Fruit fly (Drosophila melanogaster): Measurements from ENCODE around the gene Zasp67.

Gene Zasp67

DNA sequence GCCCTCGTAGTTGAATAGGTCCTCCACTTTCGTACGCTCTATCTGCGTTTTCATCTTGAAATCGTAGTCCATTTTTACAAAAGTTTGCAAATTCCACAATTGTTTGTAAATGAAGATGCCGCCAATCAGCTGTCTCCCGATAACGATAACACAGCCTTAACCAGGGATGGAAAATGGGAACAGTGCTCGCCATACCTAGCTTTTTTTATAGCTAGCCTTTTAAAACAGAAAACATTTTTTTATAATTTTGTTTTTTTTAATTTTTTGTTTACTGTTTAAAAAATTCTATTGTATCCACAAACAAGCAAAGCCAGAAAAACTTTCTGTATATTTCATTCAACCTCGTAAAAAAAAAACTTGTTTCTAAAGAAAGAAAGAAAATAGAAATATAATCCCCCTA, 41.0 kb upstream of the Zasp67 start, which contains the start of gene Cdk8 (continued):
- no peak for TF ChIP-seq Sox15 (GFP tag; optimal IDR thresholded peaks at IDR 0.05)
- peak; percentile 67 for TF ChIP-seq Eip78C (GFP tag)
- peak; percentile 50 for TF ChIP-seq esn (GFP tag; optimal IDR thresholded peaks at IDR 0.05)
- no peak for TF ChIP-seq CG11902 (GFP tag; optimal IDR thresholded peaks at IDR 0.05)
- TF ChIP-seq Sox102F (GFP tag; optimal IDR thresholded peaks at IDR 0.05): no peak
- TF ChIP-seq fd59A (GFP tag; optimal IDR thresholded peaks at IDR 0.05): no peak
- peak; percentile 23 for TF ChIP-seq CG31627 (GFP tag; optimal IDR thresholded peaks at IDR 0.05)
- TF ChIP-seq cyc (GFP tag; optimal IDR thresholded peaks at IDR 0.05): peak; percentile 11
- TF ChIP-seq svp (GFP tag): peak; percentile 43
- no peak for TF ChIP-seq Ets21C (GFP tag; optimal IDR thresholded peaks at IDR 0.05)
- TF ChIP-seq salr (GFP tag; optimal IDR thresholded peaks at IDR 0.05): no peak
- no peak for TF ChIP-seq CG16779 (tag; optimal IDR thresholded peaks at IDR 0.05)
- TF ChIP-seq vri (GFP tag; optimal IDR thresholded peaks at IDR 0.05): no peak
- no peak for TF ChIP-seq Lpt (GFP tag; optimal IDR thresholded peaks at IDR 0.05)
- TF ChIP-seq CG6792 (GFP tag; optimal IDR thresholded peaks at IDR 0.05): no peak

DNA sequence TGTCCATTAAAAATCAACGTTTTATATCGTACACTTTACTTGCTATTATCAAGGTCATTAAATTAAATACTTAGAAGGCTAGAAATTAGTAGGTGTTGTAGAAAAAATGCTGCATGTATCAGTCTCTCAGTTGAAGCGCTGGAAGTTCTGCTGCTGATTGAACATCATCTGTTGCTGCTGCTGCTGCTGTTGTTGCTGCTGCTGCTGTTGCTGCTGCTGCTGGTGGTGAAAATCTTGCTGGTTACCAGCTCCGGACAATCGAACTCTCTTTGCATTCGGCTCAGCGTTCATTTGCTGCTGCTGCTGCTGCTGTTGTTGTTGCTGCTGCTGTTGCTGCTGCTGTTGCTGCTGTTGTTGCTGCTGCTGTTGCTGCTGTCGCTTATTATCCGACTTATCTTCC, 39.6 kb upstream of the Zasp67 start:
- TF ChIP-seq CG3919 (GFP tag; optimal IDR thresholded peaks at IDR 0.05): peak; percentile 16
- no peak for TF ChIP-seq Lpt (GFP tag; optimal IDR thresholded peaks at IDR 0.05)
- TF ChIP-seq CG8119 (GFP tag; IDR thresholded peaks at IDR 0.05): no peak

DNA sequence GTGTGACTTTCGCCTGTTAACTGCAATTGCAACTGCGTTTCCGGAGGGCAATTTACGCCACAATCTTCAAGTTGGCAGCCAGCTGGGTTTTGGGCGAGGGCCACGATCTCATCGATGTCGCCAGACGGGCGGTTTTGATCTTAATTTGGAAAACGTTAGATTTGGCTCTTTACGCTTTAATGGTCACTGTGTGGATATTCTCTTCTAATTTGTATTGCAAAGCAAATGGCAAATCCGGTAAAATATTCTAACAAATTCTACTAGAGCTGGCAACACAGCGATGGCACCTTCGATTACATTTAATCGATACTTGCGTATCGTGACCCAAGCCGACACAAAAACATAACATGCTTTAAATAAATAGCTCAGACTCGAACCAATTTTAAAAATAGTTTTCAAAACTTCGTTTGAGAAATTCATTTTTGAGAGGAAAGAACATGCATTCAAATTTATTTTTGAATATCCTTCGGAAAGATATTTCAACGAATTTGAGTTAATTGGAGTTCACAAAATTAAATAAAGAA, 39.1 kb upstream of the Zasp67 start, which contains the start of gene I-2:
I-2 (minus strand) TSS at position 282 of the 524 bp plus-strand sequence.
- TF ChIP-seq CG31627 (GFP tag; optimal IDR thresholded peaks at IDR 0.05) (peak; percentile 2), svp (GFP tag) (peak; percentile 48), net (GFP tag; optimal IDR thresholded peaks at IDR 0.05) (no peak), CG15336 (GFP tag; IDR thresholded peaks at IDR 0.05) (0 out of 2 replicates have a peak, but pooled peaks have one; percentile 8), CG3919 (GFP tag; optimal IDR thresholded peaks at IDR 0.05) (peak; percentile 16), Hr4 (GFP tag; optimal IDR thresholded peaks at IDR 0.05) (no peak)

DNA sequence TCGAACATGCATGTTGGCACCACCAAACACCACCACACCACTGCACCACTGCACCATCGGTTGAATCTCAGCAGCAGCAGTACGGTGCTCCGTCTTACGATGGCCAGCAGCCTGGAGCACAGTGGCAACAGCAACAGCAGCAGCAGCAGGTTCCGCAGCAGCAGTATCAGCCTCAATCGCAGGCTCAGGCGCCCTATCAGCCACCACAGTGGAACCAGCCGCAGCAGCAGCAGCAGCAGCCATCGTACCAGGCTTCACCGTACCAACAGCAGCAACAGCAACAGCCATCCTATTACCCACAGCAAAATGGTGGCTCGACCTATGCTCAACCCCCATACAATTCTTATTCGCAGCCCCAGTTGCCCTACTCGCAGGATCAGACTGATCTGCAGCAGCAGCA, 34.6 kb upstream of the Zasp67 start:
- TF ChIP-seq CG10669 (GFP tag; optimal IDR thresholded peaks at IDR 0.05): no peak
- no peak for TF ChIP-seq OdsH (GFP tag; optimal IDR thresholded peaks at IDR 0.05)
- no peak for TF ChIP-seq CG8119 (GFP tag; IDR thresholded peaks at IDR 0.05)
- no peak for TF ChIP-seq salr (GFP tag; optimal IDR thresholded peaks at IDR 0.05)
- no peak for TF ChIP-seq CG15336 (GFP tag; IDR thresholded peaks at IDR 0.05)
- TF ChIP-seq Eip93F (GFP tag; optimal IDR thresholded peaks at IDR 0.05): no peak
- TF ChIP-seq Sox102F (GFP tag; optimal IDR thresholded peaks at IDR 0.05): no peak
- TF ChIP-seq acj6 (GFP tag; optimal IDR thresholded peaks at IDR 0.05): no peak
- TF ChIP-seq CG6276 (GFP tag; optimal IDR thresholded peaks at IDR 0.05): no peak
- TF ChIP-seq Smox (GFP tag; optimal IDR thresholded peaks at IDR 0.05): no peak
- no peak for TF ChIP-seq svp (GFP tag)
- TF ChIP-seq CG34406 (GFP tag; optimal IDR thresholded peaks at IDR 0.05): no peak
- no peak for TF ChIP-seq CG9139 (GFP tag; optimal IDR thresholded peaks at IDR 0.05)
- TF ChIP-seq dsx (GFP tag; optimal IDR thresholded peaks at IDR 0.05; ENCODE audit: poor library complexity, severe bottlenecking): no peak
- TF ChIP-seq achi (GFP tag; optimal IDR thresholded peaks at IDR 0.05): no peak
- no peak for TF ChIP-seq CG16779 (tag; optimal IDR thresholded peaks at IDR 0.05)
- no peak for TF ChIP-seq CG1621 (tag; optimal IDR thresholded peaks at IDR 0.05)
- TF ChIP-seq vri (GFP tag; optimal IDR thresholded peaks at IDR 0.05): no peak

DNA sequence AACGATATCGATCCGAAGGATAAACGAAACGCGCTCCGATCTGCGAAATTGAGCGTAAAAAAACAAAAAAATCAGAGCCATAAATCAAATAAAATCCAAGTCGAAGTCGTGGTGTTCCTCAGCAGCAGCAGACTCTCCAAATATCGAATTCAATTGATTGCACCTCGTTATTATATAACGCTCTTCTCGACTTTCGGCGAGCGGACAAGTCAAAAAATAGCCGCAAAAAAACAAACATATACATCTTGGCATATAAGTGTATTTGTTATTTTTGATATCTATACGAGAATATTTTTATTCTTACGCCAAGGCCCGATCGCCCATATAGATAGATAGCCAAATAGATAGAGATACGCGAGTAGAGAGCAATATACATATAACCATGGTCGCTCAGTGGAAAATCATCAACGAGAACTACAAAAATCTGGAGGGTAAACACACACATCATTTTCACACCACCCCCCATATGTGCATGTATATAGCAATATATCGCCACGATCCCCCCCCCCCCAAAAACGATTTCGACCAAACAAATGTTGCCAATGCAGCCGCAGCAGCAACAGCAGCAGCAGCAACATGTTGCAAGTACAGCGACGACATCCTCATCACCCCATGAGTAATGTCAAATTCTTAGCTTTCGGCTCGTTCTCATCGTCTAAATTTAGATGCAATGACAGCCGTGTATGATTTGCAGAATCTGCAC, 32.3 kb upstream of the Zasp67 start:
- TF ChIP-seq svp (GFP tag): no peak
- TF ChIP-seq CG3919 (GFP tag; optimal IDR thresholded peaks at IDR 0.05): no peak
- TF ChIP-seq Sox15 (GFP tag; optimal IDR thresholded peaks at IDR 0.05): no peak
